Worm (Caenorhabditis elegans): ENCODE data around the gene F46G10.4.

Gene F46G10.4

DNA sequence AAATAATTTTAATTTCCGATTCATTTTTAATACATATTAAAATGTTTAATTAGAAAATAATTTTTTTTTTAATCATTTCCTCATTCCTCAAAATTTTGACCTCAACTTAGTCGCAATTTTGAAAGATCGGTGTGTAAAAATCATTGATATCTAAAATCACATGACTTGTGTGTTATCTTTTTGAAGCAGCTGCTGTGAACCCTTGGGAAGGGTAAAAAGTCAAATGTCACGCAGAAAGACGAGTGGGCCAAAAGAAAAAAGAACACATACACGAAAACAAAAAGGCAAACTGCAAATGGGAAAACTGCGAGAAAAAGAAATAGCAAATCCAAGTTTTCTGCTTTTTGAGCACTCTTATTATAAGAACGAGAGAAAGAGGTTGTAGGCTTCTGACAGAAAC is 49.4 kb downstream of the F46G10.4 start (continued):
- TF ChIP-seq mep-1 (tag; optimal IDR thresholded peaks at IDR 0.05): no peak
- no peak for TF ChIP-seq ctbp-1 (GFP tag; IDR thresholded peaks at IDR 0.05)
- peak in 1 of 2 experiments; percentile 42 for TF ChIP-seq hif-1 (tag; optimal IDR thresholded peaks at IDR 0.05)
- no peak for TF ChIP-seq zfp-3 (GFP tag; conservative IDR thresholded peaks at IDR 0.05)
- no peak for TF ChIP-seq dmd-9 (GFP tag; IDR thresholded peaks at IDR 0.05)
- TF ChIP-seq zip-2 (tag; optimal IDR thresholded peaks at IDR 0.05): no peak
- TF ChIP-seq spr-3 (GFP tag; optimal IDR thresholded peaks at IDR 0.05): no peak
- no peak for TF ChIP-seq ceh-20 (GFP tag; IDR thresholded peaks at IDR 0.05)
- TF ChIP-seq skn-1 (tag; optimal IDR thresholded peaks at IDR 0.05): no peak
- TF ChIP-seq nhr-102 (tag; optimal IDR thresholded peaks at IDR 0.05): no peak
- TF ChIP-seq T20F7.1 (GFP tag; optimal IDR thresholded peaks at IDR 0.05): no peak
- no peak for TF ChIP-seq Y105C5A.15 (GFP tag; IDR thresholded peaks at IDR 0.05)
- TF ChIP-seq zfp-2 (tag; optimal IDR thresholded peaks at IDR 0.05): no peak
- no peak for TF ChIP-seq lin-1 (GFP tag; IDR thresholded peaks at IDR 0.05)
- TF ChIP-seq hlh-30 (tag; optimal IDR thresholded peaks at IDR 0.05; ENCODE audit: insufficient read depth): peak; percentile 81
- TF ChIP-seq jun-1 (tag; optimal IDR thresholded peaks at IDR 0.05): no peak
- TF ChIP-seq ceh-62 (tag; optimal IDR thresholded peaks at IDR 0.05): no peak
- TF ChIP-seq unc-39 (tag; optimal IDR thresholded peaks at IDR 0.05): no peak
- TF ChIP-seq madf-9 (GFP tag; conservative IDR thresholded peaks at IDR 0.05): no peak
- TF ChIP-seq R02D3.7 (tag; optimal IDR thresholded peaks at IDR 0.05): no peak
- TF ChIP-seq mxl-3 (GFP tag; optimal IDR thresholded peaks at IDR 0.05): no peak
- no peak for TF ChIP-seq F37D6.2 (tag; optimal IDR thresholded peaks at IDR 0.05)

DNA sequence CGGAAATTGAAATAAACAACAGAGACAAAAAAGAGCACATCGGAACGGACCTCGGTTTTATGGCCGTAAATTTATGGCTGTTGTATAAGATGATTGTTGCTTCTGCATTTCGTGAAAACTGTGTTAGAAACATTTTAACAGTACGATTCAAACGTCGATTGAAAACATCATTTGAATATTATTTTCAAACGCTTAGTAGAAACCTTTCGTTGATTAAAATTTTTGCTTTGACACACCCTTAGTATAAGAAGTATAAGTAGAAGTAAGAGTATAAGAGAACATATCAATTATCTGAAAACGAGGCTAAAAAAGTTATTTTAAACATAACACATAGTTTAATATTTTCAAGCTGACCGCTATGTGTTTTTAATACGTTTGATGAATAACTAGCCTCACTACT is 50.9 kb downstream of the F46G10.4 start:
- no peak for TF ChIP-seq R02D3.7 (tag; optimal IDR thresholded peaks at IDR 0.05)
- no peak for TF ChIP-seq lir-3 (tag; optimal IDR thresholded peaks at IDR 0.05)
- no peak for TF ChIP-seq F26F4.8 (GFP tag; conservative IDR thresholded peaks at IDR 0.05)
- peak in 1 of 2 experiments; percentile 94 for TF ChIP-seq unc-62 (GFP tag; optimal IDR thresholded peaks at IDR 0.05 in 1 of 2)
- TF ChIP-seq unc-62 (tag; optimal IDR thresholded peaks at IDR 0.05): no peak
